2 fruit fly cellular contexts compared by ENCODE assay signal in the genomic region with DNA sequence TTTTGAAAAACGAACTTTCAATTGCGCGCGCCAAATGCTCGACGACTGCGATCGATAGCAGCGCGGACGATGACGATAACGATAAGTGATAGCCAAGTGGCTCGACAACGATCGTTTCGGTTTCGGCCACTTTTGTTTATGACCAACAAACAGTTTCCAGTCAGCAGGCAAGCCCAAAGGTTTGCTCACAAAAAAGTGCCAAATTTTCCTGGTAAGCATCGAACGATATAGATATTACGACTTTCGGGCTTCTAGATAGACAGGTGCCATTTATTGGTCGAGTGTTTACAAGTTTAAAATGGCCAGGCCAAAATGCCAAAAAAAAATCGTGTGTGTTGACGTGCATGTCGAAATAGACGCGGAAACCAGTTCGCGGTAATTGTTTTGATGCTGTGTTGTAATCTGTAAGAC.
TF ChIP-seq lines count a peak whose summit lies in the region.

A gene (plus strand): TSS at position 147 of the 411 bp plus-strand sequence.

- peak; percentile 14 for TF ChIP-seq CTCF in whole organism, embryonic (GFP tag; optimal IDR thresholded peaks at IDR 0.05; lab: Kevin White, UChicago)

TF ChIP-seq in whole organism, embryonic, 481 proteins besides CTCF, POLR2A, EP300 and RAD21 (continues in another document):
- TF ChIP-seq nau (GFP tag; optimal IDR thresholded peaks at IDR 0.05; lab: Kevin White, UChicago) (no peak), CG17912 (GFP tag; optimal IDR thresholded peaks at IDR 0.05; lab: Kevin White, UChicago) (no peak), CG11456 (GFP tag; IDR thresholded peaks at IDR 0.05; lab: Robert Waterston, UW) (no peak), CG7963 (GFP tag; IDR thresholded peaks at IDR 0.05; lab: Robert Waterston, UW; ENCODE audit: partially characterized antibody) (peak; percentile 91), sim (GFP tag; IDR thresholded peaks at IDR 0.05; lab: Robert Waterston, UW) (no peak), CG8388 (GFP tag; optimal IDR thresholded peaks at IDR 0.05; lab: Kevin White, UChicago) (no peak), CG13296 (GFP tag; optimal IDR thresholded peaks at IDR 0.05; lab: Kevin White, UChicago) (no peak), Abd-B (GFP tag; optimal IDR thresholded peaks at IDR 0.05; lab: Kevin White, UChicago) (no peak), gcm2 (GFP tag; optimal IDR thresholded peaks at IDR 0.05; lab: Kevin White, UChicago) (no peak), CG12769 (tag; optimal IDR thresholded peaks at IDR 0.05; lab: Kevin White, UChicago) (peak; percentile 33), grau (tag; optimal IDR thresholded peaks at IDR 0.05; lab: Kevin White, UChicago) (peak; percentile 4), jing (GFP tag; optimal IDR thresholded peaks at IDR 0.05; lab: Kevin White, UChicago) (no peak), trem (tag; optimal IDR thresholded peaks at IDR 0.05; lab: Kevin White, UChicago) (peak; percentile 18), CG13123 (GFP tag; optimal IDR thresholded peaks at IDR 0.05; lab: Kevin White, UChicago) (no peak), da (GFP tag; optimal IDR thresholded peaks at IDR 0.05; lab: Kevin White, UChicago) (no peak), repo (GFP tag; optimal IDR thresholded peaks at IDR 0.05; lab: Kevin White, UChicago) (peak; percentile 10), Jarid2 (GFP tag; optimal IDR thresholded peaks at IDR 0.05; lab: Kevin White, UChicago) (peak; percentile 31), D19A (tag; optimal IDR thresholded peaks at IDR 0.05; lab: Kevin White, UChicago) (no peak), CG7556 (GFP tag; optimal IDR thresholded peaks at IDR 0.05; lab: Kevin White, UChicago) (no peak), CG14441 (GFP tag; IDR thresholded peaks at IDR 0.05; lab: Robert Waterston, UW) (no peak), CG3726 (GFP tag; IDR thresholded peaks at IDR 0.05; lab: Robert Waterston, UW) (no peak), Scr (GFP tag; IDR thresholded peaks at IDR 0.05; lab: Robert Waterston, UW; ENCODE audit: partially characterized antibody) (peak; percentile 73), bbx (GFP tag; IDR thresholded peaks at IDR 0.05; lab: Robert Waterston, UW; ENCODE audit: partially characterized antibody) (peak; percentile 88), Dp (GFP tag; optimal IDR thresholded peaks at IDR 0.05; lab: Kevin White, UChicago) (peak; percentile 87), Deaf1 (tag; optimal IDR thresholded peaks at IDR 0.05; lab: Kevin White, UChicago) (peak; percentile 61), CG30020 (tag; optimal IDR thresholded peaks at IDR 0.05; lab: Kevin White, UChicago) (no peak), slbo (GFP tag; IDR thresholded peaks at IDR 0.05; lab: Robert Waterston, UW) (no peak), HLHmδ (GFP tag; optimal IDR thresholded peaks at IDR 0.05; lab: Kevin White, UChicago) (no peak), Atf6 (GFP tag; IDR thresholded peaks at IDR 0.05; lab: Robert Waterston, UW) (peak; percentile 38; the same call in 1 of the 2 replicates), CG14965 (GFP tag; optimal IDR thresholded peaks at IDR 0.05; lab: Kevin White, UChicago; ENCODE audit: borderline replicate concordance) (no peak), CG7786 (GFP tag; optimal IDR thresholded peaks at IDR 0.05; lab: Kevin White, UChicago) (no peak), hkb (optimal IDR thresholded peaks at IDR 0.05; lab: Kevin White, UChicago) (no peak), hkb (GFP tag; IDR thresholded peaks at IDR 0.05; lab: Robert Waterston, UW) (0 out of 2 replicates have a peak, but pooled peaks have one; percentile 27), pzg (GFP tag; optimal IDR thresholded peaks at IDR 0.05; lab: Kevin White, UChicago) (peak; percentile 31), CG11696 (GFP tag; IDR thresholded peaks at IDR 0.05; lab: Robert Waterston, UW) (no peak), CG11504 (tag; optimal IDR thresholded peaks at IDR 0.05; lab: Kevin White, UChicago) (peak; percentile 59), danr (GFP tag; IDR thresholded peaks at IDR 0.05; lab: Robert Waterston, UW) (no peak), Atf3 (GFP tag; optimal IDR thresholded peaks at IDR 0.05; lab: Kevin White, UChicago) (no peak), crc (GFP tag; optimal IDR thresholded peaks at IDR 0.05; lab: Kevin White, UChicago) (no peak), CG5180 (GFP tag; optimal IDR thresholded peaks at IDR 0.05; lab: Kevin White, UChicago) (peak; percentile 1), unc-4 (GFP tag; IDR thresholded peaks at IDR 0.05; lab: Robert Waterston, UW; ENCODE audit: partially characterized antibody) (peak; percentile 63), CG31365 (tag; optimal IDR thresholded peaks at IDR 0.05; lab: Kevin White, UChicago) (no peak), NFAT (GFP tag; IDR thresholded peaks at IDR 0.05; lab: Robert Waterston, UW) (no peak)

TF ChIP-seq in whole organism, prepupa, 60 proteins besides CTCF, POLR2A, EP300 and RAD21:
- TF ChIP-seq eg (GFP tag; IDR thresholded peaks at IDR 0.05; lab: Robert Waterston, UW): no peak
- no peak for TF ChIP-seq CG6792 (GFP tag; optimal IDR thresholded peaks at IDR 0.05; lab: Kevin White, UChicago)
- no peak for TF ChIP-seq CG11902 (GFP tag; optimal IDR thresholded peaks at IDR 0.05; lab: Kevin White, UChicago)
- TF ChIP-seq dsx (GFP tag; optimal IDR thresholded peaks at IDR 0.05; lab: Kevin White, UChicago; ENCODE audit: poor library complexity, severe bottlenecking): peak; percentile 19
- no peak for TF ChIP-seq CG6276 (GFP tag; optimal IDR thresholded peaks at IDR 0.05; lab: Kevin White, UChicago)
- TF ChIP-seq CG8119 (GFP tag; IDR thresholded peaks at IDR 0.05; lab: Robert Waterston, UW): no peak
- TF ChIP-seq Ets96B (tag; optimal IDR thresholded peaks at IDR 0.05; lab: Kevin White, UChicago): no peak
- TF ChIP-seq Eip78C (GFP tag; lab: Kevin White, UChicago): peak; percentile 70
- no peak for TF ChIP-seq CG6808 (GFP tag; optimal IDR thresholded peaks at IDR 0.05; lab: Kevin White, UChicago)
- TF ChIP-seq salr (GFP tag; optimal IDR thresholded peaks at IDR 0.05; lab: Kevin White, UChicago): no peak
- no peak for TF ChIP-seq CG16779 (tag; optimal IDR thresholded peaks at IDR 0.05; lab: Kevin White, UChicago)
- TF ChIP-seq svp (GFP tag; lab: Kevin White, UChicago): no peak
- no peak for TF ChIP-seq net (GFP tag; optimal IDR thresholded peaks at IDR 0.05; lab: Kevin White, UChicago)
- TF ChIP-seq CG31627 (GFP tag; optimal IDR thresholded peaks at IDR 0.05; lab: Kevin White, UChicago): no peak
- TF ChIP-seq Sox102F (GFP tag; optimal IDR thresholded peaks at IDR 0.05; lab: Kevin White, UChicago): no peak
- TF ChIP-seq CG3032 (tag; optimal IDR thresholded peaks at IDR 0.05; lab: Kevin White, UChicago): no peak
- no peak for TF ChIP-seq Ets21C (GFP tag; optimal IDR thresholded peaks at IDR 0.05; lab: Kevin White, UChicago)
- TF ChIP-seq esn (GFP tag; optimal IDR thresholded peaks at IDR 0.05; lab: Kevin White, UChicago): no peak
- TF ChIP-seq vri (GFP tag; optimal IDR thresholded peaks at IDR 0.05; lab: Kevin White, UChicago): peak; percentile 26
- TF ChIP-seq ss (GFP tag; optimal IDR thresholded peaks at IDR 0.05; lab: Kevin White, UChicago): peak in 1 of 2 experiments; percentile 3
- no peak for TF ChIP-seq CG32006 (GFP tag; optimal IDR thresholded peaks at IDR 0.05; lab: Kevin White, UChicago)
TF ChIP-seq in whole organism, prepupa: peak in this region for 4.
